Worm (Caenorhabditis elegans): Measurements from ENCODE around the gene lmd-3.

Gene lmd-3

DNA sequence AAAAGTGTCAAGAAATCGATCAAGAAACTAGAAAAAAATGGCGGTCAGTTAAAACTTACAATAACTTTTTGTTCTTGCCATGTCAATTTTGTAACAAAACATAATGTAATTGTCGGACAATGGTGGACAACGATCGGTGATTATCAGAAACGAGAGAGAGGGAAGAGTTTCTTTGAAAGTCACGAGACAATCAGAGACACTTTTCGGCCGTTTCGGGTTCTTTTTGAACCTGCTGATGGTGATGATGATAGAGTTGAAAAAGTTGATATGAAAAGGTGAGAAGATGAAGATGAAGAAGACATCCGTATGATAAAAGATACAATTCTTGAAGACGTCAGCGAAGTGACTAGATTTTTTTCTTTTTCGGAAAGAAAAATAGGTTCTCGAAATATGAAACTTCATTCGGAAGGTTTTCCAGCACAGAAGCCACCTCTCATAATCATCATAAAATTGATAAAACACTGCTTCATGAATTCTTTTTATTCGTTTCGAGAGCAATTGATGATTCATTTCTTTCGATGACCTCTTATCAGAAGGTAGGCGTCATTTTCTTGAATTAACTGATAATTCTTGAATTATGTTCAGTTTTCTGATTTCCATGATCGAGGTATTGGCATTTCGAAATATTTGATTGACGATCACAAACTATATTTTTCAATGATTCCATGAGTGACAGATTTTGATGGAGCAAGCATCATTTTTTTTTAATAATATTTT lies 17.7 kb downstream of the lmd-3 start:
- TF ChIP-seq nhr-48 (tag; optimal IDR thresholded peaks at IDR 0.05) = no peak
- peak; percentile 67 for TF ChIP-seq hlh-30 (tag; optimal IDR thresholded peaks at IDR 0.05; ENCODE audit: insufficient read depth)
- TF ChIP-seq cey-2 (tag; optimal IDR thresholded peaks at IDR 0.05; ENCODE audit: borderline replicate concordance, insufficient read depth) = peak; percentile 29
- no peak for TF ChIP-seq nhr-76 (tag; optimal IDR thresholded peaks at IDR 0.05)
- TF ChIP-seq Y48G9A.11 (GFP tag; IDR thresholded peaks at IDR 0.05) = no peak
- TF ChIP-seq daf-16 (GFP tag; optimal IDR thresholded peaks at IDR 0.05) = no peak
- peak; percentile 4 for TF ChIP-seq daf-16 (tag; optimal IDR thresholded peaks at IDR 0.05)
- TF ChIP-seq dpl-1 (GFP tag; optimal IDR thresholded peaks at IDR 0.05) = no peak
- no peak for TF ChIP-seq saeg-2 (GFP tag; IDR thresholded peaks at IDR 0.05)
- no peak for TF ChIP-seq ceh-28 (tag; optimal IDR thresholded peaks at IDR 0.05)
- peak; percentile 40; the same call in 1 of the 2 replicates for TF ChIP-seq nhr-41 (GFP tag; IDR thresholded peaks at IDR 0.05)
- peak; percentile 79 for TF ChIP-seq dmd-6 (GFP tag; IDR thresholded peaks at IDR 0.05)
- peak in 1 of 2 experiments; percentile 75 for TF ChIP-seq unc-62 (GFP tag; optimal IDR thresholded peaks at IDR 0.05 in 1 of 2)
- TF ChIP-seq unc-62 (tag; optimal IDR thresholded peaks at IDR 0.05) = no peak
- no peak for TF ChIP-seq zfp-3 (GFP tag; conservative IDR thresholded peaks at IDR 0.05)
- TF ChIP-seq nhr-111 (GFP tag; optimal IDR thresholded peaks at IDR 0.05) = no peak
- peak; percentile 41 for TF ChIP-seq hlh-11 (tag; optimal IDR thresholded peaks at IDR 0.05)
- TF ChIP-seq spr-1 (tag; optimal IDR thresholded peaks at IDR 0.05) = no peak
- no peak for TF ChIP-seq aly-2 (tag; optimal IDR thresholded peaks at IDR 0.05)
- TF ChIP-seq ceh-82 (tag; optimal IDR thresholded peaks at IDR 0.05) = no peak
- 0 out of 2 replicates have a peak, but pooled peaks have one; percentile 8 for TF ChIP-seq tra-1 (GFP tag; IDR thresholded peaks at IDR 0.05)
- TF ChIP-seq mxl-3 (GFP tag; optimal IDR thresholded peaks at IDR 0.05) = no peak

DNA sequence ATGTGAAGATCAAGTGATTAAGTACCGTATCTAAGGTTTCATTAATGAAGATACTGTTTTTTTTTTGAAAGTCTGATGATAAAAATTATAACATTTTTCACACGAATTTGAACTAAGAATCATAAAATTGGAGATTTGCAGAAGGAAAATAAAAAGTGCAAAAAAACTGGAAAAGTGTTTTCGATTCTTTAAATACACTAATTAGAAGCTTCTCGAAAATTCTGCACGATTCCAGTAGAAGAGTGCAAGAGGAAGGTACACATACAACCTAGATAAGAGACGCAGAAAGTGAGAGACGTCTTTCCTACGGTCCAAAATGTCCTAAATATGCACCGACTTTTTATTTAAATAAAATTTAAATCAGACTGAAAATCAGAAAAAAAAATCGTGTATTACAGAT lies 18.4 kb downstream of the lmd-3 start:
- TF ChIP-seq lin-38 (GFP tag; IDR thresholded peaks at IDR 0.05) (0 out of 2 replicates have a peak, but pooled peaks have one; percentile 17), zip-11 (GFP tag; IDR thresholded peaks at IDR 0.05) (no peak), fos-1 (tag; optimal IDR thresholded peaks at IDR 0.05) (no peak), F26F4.8 (GFP tag; conservative IDR thresholded peaks at IDR 0.05) (no peak), nhr-11 (tag; optimal IDR thresholded peaks at IDR 0.05) (no peak), pha-4 (GFP tag; IDR thresholded peaks at IDR 0.05) (no peak), pha-4 (tag; optimal IDR thresholded peaks at IDR 0.05) (no peak), dpl-1 (GFP tag; optimal IDR thresholded peaks at IDR 0.05) (no peak), hif-1 (tag; optimal IDR thresholded peaks at IDR 0.05) (no peak), nhr-42 (GFP tag; IDR thresholded peaks at IDR 0.05) (no peak), T26A8.4 (GFP tag; IDR thresholded peaks at IDR 0.05) (no peak), ztf-7 (tag; optimal IDR thresholded peaks at IDR 0.05) (no peak), set-16 (GFP tag; IDR thresholded peaks at IDR 0.05) (no peak), aha-1 (tag) (peak; percentile 68), lsy-2 (tag; optimal IDR thresholded peaks at IDR 0.05) (peak in 1 of 2 experiments; percentile 23), F49E8.2 (tag; optimal IDR thresholded peaks at IDR 0.05; ENCODE audit: borderline replicate concordance) (no peak), php-3 (GFP tag; IDR thresholded peaks at IDR 0.05) (no peak), unc-39 (tag; optimal IDR thresholded peaks at IDR 0.05) (no peak), egl-27 (tag; optimal IDR thresholded peaks at IDR 0.05) (no peak), lin-39 (tag; optimal IDR thresholded peaks at IDR 0.05) (no peak), saeg-2 (GFP tag; IDR thresholded peaks at IDR 0.05) (no peak), dmd-8 (GFP tag; IDR thresholded peaks at IDR 0.05) (no peak), R02D3.7 (tag; optimal IDR thresholded peaks at IDR 0.05) (no peak), Y48G9A.11 (GFP tag; IDR thresholded peaks at IDR 0.05) (no peak), dmd-9 (GFP tag; IDR thresholded peaks at IDR 0.05) (no peak), dve-1 (tag; optimal IDR thresholded peaks at IDR 0.05; ENCODE audit: insufficient read depth) (peak; percentile 6), mxl-2 (GFP tag; conservative IDR thresholded peaks at IDR 0.05) (no peak), daf-12 (tag; optimal IDR thresholded peaks at IDR 0.05) (no peak), nhr-111 (GFP tag; optimal IDR thresholded peaks at IDR 0.05) (no peak), nhr-76 (tag; optimal IDR thresholded peaks at IDR 0.05) (no peak), lin-29 (GFP tag; IDR thresholded peaks at IDR 0.05) (no peak), zfp-2 (tag; optimal IDR thresholded peaks at IDR 0.05) (no peak), lin-13 (GFP tag; optimal IDR thresholded peaks at IDR 0.05) (no peak), nhr-48 (tag; optimal IDR thresholded peaks at IDR 0.05) (peak; percentile 14)
